Worm (Caenorhabditis elegans): Measurements from ENCODE around the gene Y75B8A.19.

The Y75B8A.19 gene

ce11 chrIII:12250114-12250792, 23.8 kb downstream of the Y75B8A.19 start, which contains the start of the genes tim-1 and Y75B8A.23:
Gene tim-1, minus strand, starts transcription at chrIII:12250164.
Gene Y75B8A.23, plus strand, starts transcription at chrIII:12250660.
- peak; percentile 75 for TF ChIP-seq pax-1 (tag; optimal IDR thresholded peaks at IDR 0.05)
- TF ChIP-seq C08G9.2 (tag; optimal IDR thresholded peaks at IDR 0.05) = peak; percentile 69
- no peak for TF ChIP-seq syd-9 (tag; optimal IDR thresholded peaks at IDR 0.05)
- no peak for TF ChIP-seq hlh-8 (tag; optimal IDR thresholded peaks at IDR 0.05)
- no peak for TF ChIP-seq pha-4 (tag; optimal IDR thresholded peaks at IDR 0.05)
- TF ChIP-seq pqm-1 (tag; optimal IDR thresholded peaks at IDR 0.05) = peak; percentile 6
- peak; percentile 36 for TF ChIP-seq ceh-34 (tag; optimal IDR thresholded peaks at IDR 0.05)
- TF ChIP-seq gmeb-2 (tag; optimal IDR thresholded peaks at IDR 0.05) = no peak
- TF ChIP-seq lim-6 (tag; optimal IDR thresholded peaks at IDR 0.05) = no peak
- TF ChIP-seq dve-1 (tag; optimal IDR thresholded peaks at IDR 0.05) = peak; percentile 72
- peak; percentile 50 for TF ChIP-seq ceh-14 (tag; optimal IDR thresholded peaks at IDR 0.05)
- no peak for TF ChIP-seq dmd-4 (tag; optimal IDR thresholded peaks at IDR 0.05; ENCODE audit: borderline replicate concordance)
- peak; percentile 25 for TF ChIP-seq pros-1 (tag; optimal IDR thresholded peaks at IDR 0.05)
- TF ChIP-seq hlh-13 (GFP tag; optimal IDR thresholded peaks at IDR 0.05) = peak; percentile 13
- peak; percentile 2 for TF ChIP-seq fkh-6 (tag; optimal IDR thresholded peaks at IDR 0.05)
- TF ChIP-seq ceh-19 (GFP tag; optimal IDR thresholded peaks at IDR 0.05) = no peak
- TF ChIP-seq Y22D7AL.16 (tag; optimal IDR thresholded peaks at IDR 0.05) = no peak
- peak; percentile 74 for TF ChIP-seq ceh-31 (tag; optimal IDR thresholded peaks at IDR 0.05)
- TF ChIP-seq ama-1 (optimal IDR thresholded peaks at IDR 0.05) = peak; percentile 99
- no peak for TF ChIP-seq ceh-22 (tag; optimal IDR thresholded peaks at IDR 0.05)
- TF ChIP-seq sox-4 (tag; optimal IDR thresholded peaks at IDR 0.05) = peak; percentile 30
- TF ChIP-seq sdc-2 (tag; optimal IDR thresholded peaks at IDR 0.05) = no peak
- TF ChIP-seq pat-9 (tag; optimal IDR thresholded peaks at IDR 0.05) = peak; percentile 22
- peak; percentile 61 for TF ChIP-seq tbx-2 (tag; optimal IDR thresholded peaks at IDR 0.05)
- TF ChIP-seq hlh-30 (tag; optimal IDR thresholded peaks at IDR 0.05; ENCODE audit: insufficient read depth) = peak; percentile 19
- peak; percentile 77 for TF ChIP-seq rnt-1 (tag; optimal IDR thresholded peaks at IDR 0.05)
- peak; percentile 71 for TF ChIP-seq ref-2 (tag; optimal IDR thresholded peaks at IDR 0.05)
- no peak for TF ChIP-seq npax-4 (tag; optimal IDR thresholded peaks at IDR 0.05)
- TF ChIP-seq fax-1 (tag; optimal IDR thresholded peaks at IDR 0.05) = no peak
- no peak for TF ChIP-seq fkh-10 (GFP tag; optimal IDR thresholded peaks at IDR 0.05)
- TF ChIP-seq sox-2 (GFP tag; IDR thresholded peaks at IDR 0.05) = no peak
- no peak for TF ChIP-seq ahr-1 (tag; optimal IDR thresholded peaks at IDR 0.05)
- TF ChIP-seq K09A11.1 (tag; optimal IDR thresholded peaks at IDR 0.05; ENCODE audit: insufficient read depth) = peak; percentile 40
- no peak for TF ChIP-seq elt-4 (tag; optimal IDR thresholded peaks at IDR 0.05)
- peak; percentile 79 for TF ChIP-seq unc-42 (tag; optimal IDR thresholded peaks at IDR 0.05)
- peak; percentile 61 for TF ChIP-seq ceh-18 (tag; optimal IDR thresholded peaks at IDR 0.05)
- TF ChIP-seq nhr-232 (tag; optimal IDR thresholded peaks at IDR 0.05) = peak; percentile 28
- TF ChIP-seq pag-3 (tag; optimal IDR thresholded peaks at IDR 0.05; ENCODE audit: borderline replicate concordance) = no peak
- TF ChIP-seq nfya-1 (tag; optimal IDR thresholded peaks at IDR 0.05) = peak; percentile 84
- TF ChIP-seq lin-11 (tag; optimal IDR thresholded peaks at IDR 0.05) = no peak
- TF ChIP-seq F13H6.1 (tag; optimal IDR thresholded peaks at IDR 0.05) = no peak
- peak; percentile 34 for TF ChIP-seq elt-2 (tag; optimal IDR thresholded peaks at IDR 0.05)

ce11 chrIII:12251178-12251577, 24.7 kb downstream of the Y75B8A.19 start:
- TF ChIP-seq pat-9 (tag; optimal IDR thresholded peaks at IDR 0.05) = no peak
- TF ChIP-seq npax-4 (tag; optimal IDR thresholded peaks at IDR 0.05) = no peak
- TF ChIP-seq C08G9.2 (tag; optimal IDR thresholded peaks at IDR 0.05) = no peak
- no peak for TF ChIP-seq hlh-30 (tag; optimal IDR thresholded peaks at IDR 0.05; ENCODE audit: insufficient read depth)
- TF ChIP-seq K09A11.1 (tag; optimal IDR thresholded peaks at IDR 0.05; ENCODE audit: insufficient read depth) = no peak
- no peak for TF ChIP-seq ets-4 (tag; optimal IDR thresholded peaks at IDR 0.05)
- TF ChIP-seq pag-3 (tag; optimal IDR thresholded peaks at IDR 0.05; ENCODE audit: borderline replicate concordance) = no peak
- TF ChIP-seq eyg-1 (tag; optimal IDR thresholded peaks at IDR 0.05) = no peak

Measured in whole organism, late embryonic.